Fruit fly (Drosophila melanogaster): ENCODE results near the gene CG31730.
A peak's percentile ranks its signal among the peaks of the same experiment; 100 is the strongest.

The CG31730 gene

DNA sequence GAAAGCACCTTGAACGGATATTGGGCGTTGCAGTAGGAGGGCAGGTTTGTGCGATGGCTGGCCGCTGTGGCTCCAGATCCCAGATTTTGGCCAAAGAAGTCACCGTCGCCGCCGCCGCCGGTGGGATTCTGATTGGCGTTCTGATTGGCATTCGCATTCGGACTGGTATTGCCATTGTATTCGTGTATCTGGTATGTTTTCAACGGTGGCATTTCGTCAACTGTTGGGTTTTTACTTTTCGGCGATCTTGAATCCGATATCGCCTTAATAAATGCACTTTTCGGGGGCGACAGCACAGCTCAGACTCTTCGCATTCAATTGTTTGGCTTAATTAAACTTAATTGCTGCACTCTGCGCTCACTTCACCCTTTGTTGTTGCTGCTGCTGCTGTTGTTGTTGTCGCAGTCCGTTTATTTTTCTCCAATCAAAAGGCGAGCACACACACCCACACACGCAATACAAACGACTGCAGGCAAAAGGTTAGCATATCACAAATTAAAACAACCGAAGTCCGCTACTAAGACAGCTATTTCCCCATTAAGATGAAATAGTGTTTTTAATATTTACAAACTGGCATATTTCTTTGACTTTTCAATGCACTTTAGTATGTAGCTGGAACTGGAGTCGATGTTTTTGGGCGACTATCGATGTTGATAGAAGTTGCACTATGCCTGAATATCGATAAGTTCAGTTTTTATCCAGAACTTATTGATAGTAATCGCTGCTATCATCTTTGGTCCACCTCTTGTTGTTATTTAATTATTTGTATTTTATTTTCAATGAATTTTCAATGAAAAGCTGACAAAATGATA lies 40.1 kb downstream of the CG31730 start, which contains the start of the genes CG9426 and mRF1 (continued):
- no peak for TF ChIP-seq CG16863 (GFP tag; optimal IDR thresholded peaks at IDR 0.05)
- peak; percentile 96 for TF ChIP-seq Dref (GFP tag; IDR thresholded peaks at IDR 0.05)
- no peak for TF ChIP-seq CG10209 (GFP tag; optimal IDR thresholded peaks at IDR 0.05)
- TF ChIP-seq Nf-YB (GFP tag; optimal IDR thresholded peaks at IDR 0.05): peak; percentile 84
- TF ChIP-seq fd102C (GFP tag; optimal IDR thresholded peaks at IDR 0.05): no peak
- peak; percentile 54 for TF ChIP-seq CG1603 (tag; optimal IDR thresholded peaks at IDR 0.05)
- TF ChIP-seq NC2α (GFP tag; optimal IDR thresholded peaks at IDR 0.05): no peak
- TF ChIP-seq tll (GFP tag; optimal IDR thresholded peaks at IDR 0.05): peak in 1 of 2 experiments; percentile 67
- TF ChIP-seq Dp (GFP tag; optimal IDR thresholded peaks at IDR 0.05): peak; percentile 24
- no peak for TF ChIP-seq sens-2 (GFP tag; IDR thresholded peaks at IDR 0.05)
- peak; percentile 7 for TF ChIP-seq CG7839 (tag; optimal IDR thresholded peaks at IDR 0.05)
- TF ChIP-seq CG8281 (tag; optimal IDR thresholded peaks at IDR 0.05): no peak
- TF ChIP-seq CG9797 (GFP tag; optimal IDR thresholded peaks at IDR 0.05): peak; percentile 17
- no peak for TF ChIP-seq gem (tag; optimal IDR thresholded peaks at IDR 0.05)
- no peak for TF ChIP-seq Sox100B (GFP tag; optimal IDR thresholded peaks at IDR 0.05)
- TF ChIP-seq corto (GFP tag; optimal IDR thresholded peaks at IDR 0.05): no peak
- TF ChIP-seq CG10979 (tag; optimal IDR thresholded peaks at IDR 0.05): peak; percentile 13
- TF ChIP-seq Scr (GFP tag; IDR thresholded peaks at IDR 0.05; ENCODE audit: partially characterized antibody): peak; percentile 97
- TF ChIP-seq slbo (GFP tag; IDR thresholded peaks at IDR 0.05): peak; percentile 50; the same call in 1 of the 2 replicates
- TF ChIP-seq CG6791 (GFP tag; IDR thresholded peaks at IDR 0.05; ENCODE audit: partially characterized antibody): peak; percentile 97
- TF ChIP-seq CG9932 (GFP tag; IDR thresholded peaks at IDR 0.05): peak; percentile 66; the same call in 1 of the 2 replicates
- peak; percentile 97 for TF ChIP-seq Bgb (GFP tag; IDR thresholded peaks at IDR 0.05; ENCODE audit: partially characterized antibody)
- peak; percentile 21; the same call in 1 of the 2 replicates for TF ChIP-seq CG31441 (GFP tag; IDR thresholded peaks at IDR 0.05)
- peak; percentile 43; the same call in 1 of the 2 replicates for TF ChIP-seq sob (GFP tag; IDR thresholded peaks at IDR 0.05)
- TF ChIP-seq gsb (GFP tag; IDR thresholded peaks at IDR 0.05): no peak
- no peak for TF ChIP-seq CG10366 (GFP tag; IDR thresholded peaks at IDR 0.05)
- TF ChIP-seq lbe (GFP tag; optimal IDR thresholded peaks at IDR 0.05): peak; percentile 34
- peak; percentile 96 for TF ChIP-seq CG7963 (GFP tag; IDR thresholded peaks at IDR 0.05; ENCODE audit: partially characterized antibody)
- TF ChIP-seq CG15073 (GFP tag; optimal IDR thresholded peaks at IDR 0.05): no peak
- peak; percentile 31 for TF ChIP-seq grau (tag; optimal IDR thresholded peaks at IDR 0.05)
- no peak for TF ChIP-seq CG6854 (GFP tag; optimal IDR thresholded peaks at IDR 0.05)
- TF ChIP-seq insv (GFP tag; optimal IDR thresholded peaks at IDR 0.05): peak; percentile 84 to 96
- TF ChIP-seq nerfin-2 (GFP tag; IDR thresholded peaks at IDR 0.05; ENCODE audit: partially characterized antibody): peak; percentile 98
- TF ChIP-seq gcm (GFP tag; optimal IDR thresholded peaks at IDR 0.05): no peak
- TF ChIP-seq CG2120 (GFP tag; optimal IDR thresholded peaks at IDR 0.05): peak; percentile 36
- TF ChIP-seq CG7271 (tag; optimal IDR thresholded peaks at IDR 0.05): no peak
- TF ChIP-seq dati (GFP tag; IDR thresholded peaks at IDR 0.05): no peak
- TF ChIP-seq CG13287 (GFP tag; IDR thresholded peaks at IDR 0.05; ENCODE audit: partially characterized antibody): peak; percentile 99
- peak; percentile 58 for TF ChIP-seq CG14710 (tag; optimal IDR thresholded peaks at IDR 0.05)
- no peak for TF ChIP-seq Blimp-1 (GFP tag; optimal IDR thresholded peaks at IDR 0.05)
- TF ChIP-seq CG14860 (GFP tag; IDR thresholded peaks at IDR 0.05; ENCODE audit: partially characterized antibody): peak; percentile 94
- peak; percentile 96 for TF ChIP-seq inv (GFP tag; IDR thresholded peaks at IDR 0.05; ENCODE audit: partially characterized antibody)
- TF ChIP-seq Atf6 (GFP tag; IDR thresholded peaks at IDR 0.05): no peak
- peak; percentile 95 for TF ChIP-seq sna (GFP tag; IDR thresholded peaks at IDR 0.05; ENCODE audit: partially characterized antibody)
- TF ChIP-seq CG15479 (GFP tag; optimal IDR thresholded peaks at IDR 0.05): peak; percentile 16
- no peak for TF ChIP-seq CG7786 (GFP tag; optimal IDR thresholded peaks at IDR 0.05)
- peak; percentile 22 for TF ChIP-seq CG4854 (GFP tag; optimal IDR thresholded peaks at IDR 0.05)

Data from whole organism, embryonic.